Fruit fly (Drosophila melanogaster): ENCODE results near the gene CtsB.
A peak's percentile ranks its signal among the peaks of the same experiment; 100 is the strongest.

Gene CtsB

dm6 chrX:13815526-13816173 lies 33.7 kb upstream of the CtsB start (continued):
- peak; percentile 22 for TF ChIP-seq CG6254 (GFP tag; optimal IDR thresholded peaks at IDR 0.05)
- 0 out of 2 replicates have a peak, but pooled peaks have one; percentile 29 for TF ChIP-seq Oaz (GFP tag; IDR thresholded peaks at IDR 0.05)
- no peak for TF ChIP-seq unc-4 (GFP tag; IDR thresholded peaks at IDR 0.05; ENCODE audit: partially characterized antibody)
- TF ChIP-seq CG7271 (tag; optimal IDR thresholded peaks at IDR 0.05): no peak
- no peak for TF ChIP-seq CG7987 (GFP tag; optimal IDR thresholded peaks at IDR 0.05)
- TF ChIP-seq h (optimal IDR thresholded peaks at IDR 0.05): no peak
- TF ChIP-seq Hsf (GFP tag; optimal IDR thresholded peaks at IDR 0.05): peak; percentile 55
- peak; percentile 65 for TF ChIP-seq CG3847 (GFP tag; IDR thresholded peaks at IDR 0.05)
- peak; percentile 56 for TF ChIP-seq CG4820 (GFP tag; optimal IDR thresholded peaks at IDR 0.05)
- peak; percentile 35 for TF ChIP-seq CG10147 (GFP tag; optimal IDR thresholded peaks at IDR 0.05)
- peak; percentile 43 for TF ChIP-seq Rfx (GFP tag; IDR thresholded peaks at IDR 0.05)
- TF ChIP-seq CoRest (tag; optimal IDR thresholded peaks at IDR 0.05): peak; percentile 78
- no peak for TF ChIP-seq dan (GFP tag; IDR thresholded peaks at IDR 0.05)
- TF ChIP-seq ems (GFP tag; optimal IDR thresholded peaks at IDR 0.05): peak; percentile 23
- TF ChIP-seq z (GFP tag; IDR thresholded peaks at IDR 0.05): no peak
- no peak for TF ChIP-seq br (optimal IDR thresholded peaks at IDR 0.05)
- peak; percentile 54 for TF ChIP-seq Asciz (GFP tag; optimal IDR thresholded peaks at IDR 0.05)
- TF ChIP-seq rib (GFP tag; IDR thresholded peaks at IDR 0.05): peak; percentile 39; the same call in 1 of the 2 replicates
- no peak for TF ChIP-seq amos (GFP tag; IDR thresholded peaks at IDR 0.05; ENCODE audit: partially characterized antibody)
- TF ChIP-seq Doc2 (GFP tag; IDR thresholded peaks at IDR 0.05): no peak
- no peak for TF ChIP-seq CG14014 (GFP tag; IDR thresholded peaks at IDR 0.05)
- no peak for TF ChIP-seq CG4360 (GFP tag; IDR thresholded peaks at IDR 0.05)
- TF ChIP-seq CG8388 (GFP tag; optimal IDR thresholded peaks at IDR 0.05): peak; percentile 49
- no peak for TF ChIP-seq HLH3B (GFP tag; IDR thresholded peaks at IDR 0.05)
- TF ChIP-seq CG7357 (GFP tag; IDR thresholded peaks at IDR 0.05): peak; percentile 71; the same call in 2 of the 3 replicates
- peak; percentile 45 for TF ChIP-seq tap (tag; optimal IDR thresholded peaks at IDR 0.05)
- TF ChIP-seq otp (GFP tag; IDR thresholded peaks at IDR 0.05): 0 out of 3 replicates have a peak, but pooled peaks have one; percentile 8
- no peak for TF ChIP-seq TFAM (GFP tag; optimal IDR thresholded peaks at IDR 0.05)
- TF ChIP-seq CG14441 (GFP tag; IDR thresholded peaks at IDR 0.05): peak; percentile 57
- peak; percentile 28 for TF ChIP-seq slp2 (GFP tag; optimal IDR thresholded peaks at IDR 0.05)
- peak; percentile 9 for TF ChIP-seq CG6854 (GFP tag; optimal IDR thresholded peaks at IDR 0.05)
- no peak for TF ChIP-seq CG18011 (GFP tag; optimal IDR thresholded peaks at IDR 0.05)
- no peak for TF ChIP-seq bbx (GFP tag; IDR thresholded peaks at IDR 0.05; ENCODE audit: partially characterized antibody)
- TF ChIP-seq CG9797 (GFP tag; optimal IDR thresholded peaks at IDR 0.05): no peak
- TF ChIP-seq Sin3A (optimal IDR thresholded peaks at IDR 0.05): no peak
- TF ChIP-seq CG9215 (GFP tag; IDR thresholded peaks at IDR 0.05): peak; percentile 45; the same call in 1 of the 2 replicates
- TF ChIP-seq vnd (GFP tag; IDR thresholded peaks at IDR 0.05; ENCODE audit: partially characterized antibody): no peak
- TF ChIP-seq sob (GFP tag; IDR thresholded peaks at IDR 0.05): 0 out of 2 replicates have a peak, but pooled peaks have one; percentile 37
- no peak for TF ChIP-seq Poxn (GFP tag; IDR thresholded peaks at IDR 0.05)
- peak; percentile 52; the same call in 1 of the 2 replicates for TF ChIP-seq stc (GFP tag; IDR thresholded peaks at IDR 0.05)
- no peak for TF ChIP-seq tll (GFP tag; optimal IDR thresholded peaks at IDR 0.05)
- TF ChIP-seq mirr (GFP tag; optimal IDR thresholded peaks at IDR 0.05): peak; percentile 45
- no peak for TF ChIP-seq toy (GFP tag; IDR thresholded peaks at IDR 0.05)
- no peak; the same call in 2 of the 3 replicates for TF ChIP-seq jigr1 (GFP tag; IDR thresholded peaks at IDR 0.05)
- TF ChIP-seq mld (GFP tag; IDR thresholded peaks at IDR 0.05; ENCODE audit: partially characterized antibody): no peak
- peak; percentile 60 for TF ChIP-seq Hr3 (GFP tag; optimal IDR thresholded peaks at IDR 0.05)
- TF ChIP-seq Fer1 (GFP tag; optimal IDR thresholded peaks at IDR 0.05): peak; percentile 50
- TF ChIP-seq NK7.1 (GFP tag; optimal IDR thresholded peaks at IDR 0.05): no peak
- TF ChIP-seq slbo (GFP tag; IDR thresholded peaks at IDR 0.05): peak; percentile 43
- TF ChIP-seq CG4707 (GFP tag; optimal IDR thresholded peaks at IDR 0.05): no peak
- peak; percentile 25 for TF ChIP-seq CG8281 (tag; optimal IDR thresholded peaks at IDR 0.05)
